Fruit fly (Drosophila melanogaster) whole organism, embryonic: ENCODE results near the gene CG3662.
A peak's percentile ranks its signal among the peaks of the same experiment; 100 is the strongest.

Experiments
- Abd-B ChIP-seq: fragments of 200-800 bp; sonication (Bioruptor generic); optimal IDR thresholded peaks from 2 replicates; lab custom pipeline; 2018; ENCODE audit warnings: missing biosample characterization, mild to moderate bottlenecking, missing genetic modification characterization, moderate library complexity
- Blimp-1 ChIP-seq: fragments of 200-800 bp; sonication (Bioruptor generic); optimal IDR thresholded peaks from 3 replicates; lab custom pipeline; 2018; ENCODE audit warnings: missing biosample characterization, missing genetic modification characterization, mild to moderate bottlenecking, moderate library complexity, missing genetic modification reagents
- CG13424 ChIP-seq: fragments of 200-800 bp; sonication (Bioruptor generic); optimal IDR thresholded peaks from 2 replicates; lab custom pipeline; 2019; ENCODE audit warnings: missing biosample characterization, mild to moderate bottlenecking, missing genetic modification characterization, moderate library complexity
- CG13624 ChIP-seq: fragments of 200-800 bp; sonication (Bioruptor generic); optimal IDR thresholded peaks from 2 replicates; lab custom pipeline; 2016; ENCODE audit warnings: missing biosample characterization, missing genetic modification characterization
- CG13894 ChIP-seq: fragments of 200-800 bp; sonication (Bioruptor generic); optimal IDR thresholded peaks from 3 replicates; lab custom pipeline; 2018; ENCODE audit warnings: missing biosample characterization, mild to moderate bottlenecking, missing genetic modification characterization, moderate library complexity
- CG14710 ChIP-seq: fragments of 200-800 bp; sonication (Bioruptor generic); optimal IDR thresholded peaks from 3 replicates; lab custom pipeline; 2019; ENCODE audit warnings: missing biosample characterization, mild to moderate bottlenecking, missing genetic modification characterization, moderate library complexity
- CG15011 ChIP-seq: fragments of 200-800 bp; sonication (Bioruptor generic); optimal IDR thresholded peaks from 3 replicates; lab custom pipeline; 2018; ENCODE audit warnings: missing biosample characterization, mild to moderate bottlenecking, missing genetic modification characterization
- CG17328 ChIP-seq: fragments of 200-800 bp; sonication (Bioruptor generic); IDR thresholded peaks from 2 replicates; pipeline ENCODE4 v1.3.6; 2022; ENCODE audit warnings: missing biosample characterization, missing genetic modification characterization
- CG17829 ChIP-seq: fragments of 200-800 bp; optimal IDR thresholded peaks from 2 replicates; lab custom pipeline; 2019; ENCODE audit warnings: missing biosample characterization, mild to moderate bottlenecking, missing genetic modification characterization, moderate library complexity
- CG18476 ChIP-seq: fragments of 200-800 bp; sonication (Bioruptor generic); optimal IDR thresholded peaks from 2 replicates; lab custom pipeline; 2016; ENCODE audit warnings: missing biosample characterization, mild to moderate bottlenecking, missing genetic modification characterization
- CG2202 ChIP-seq: fragments of 200-800 bp; sonication (Bioruptor generic); optimal IDR thresholded peaks from 2 replicates; lab custom pipeline; 2018; ENCODE audit warnings: missing biosample characterization, mild to moderate bottlenecking, missing genetic modification characterization
- CG31441 ChIP-seq: fragments of 200-800 bp; sonication (Bioruptor generic); IDR thresholded peaks from 2 replicates; pipeline ENCODE4 v1.3.6; 2022; ENCODE audit warnings: missing biosample characterization, missing genetic modification characterization
- CG34422 ChIP-seq: fragments of 200-800 bp; sonication (Bioruptor generic); IDR thresholded peaks from 3 replicates; pipeline ENCODE4 v1.3.6; 2022; ENCODE audit warnings: missing biosample characterization, missing genetic modification characterization
- CG4282 ChIP-seq: fragments of 200-800 bp; sonication (Bioruptor generic); optimal IDR thresholded peaks from 2 replicates; lab custom pipeline; 2016; ENCODE audit warnings: missing biosample characterization, missing genetic modification characterization
- CG4360 ChIP-seq: fragments of 200-800 bp; sonication (Bioruptor generic); IDR thresholded peaks from 2 replicates; pipeline ENCODE4 v1.3.6; 2022; ENCODE audit warnings: missing biosample characterization, missing genetic modification characterization
- CG7928 ChIP-seq: fragments of 200-800 bp; sonication (Bioruptor generic); optimal IDR thresholded peaks from 2 replicates; lab custom pipeline; 2017; ENCODE audit warnings: missing biosample characterization, mild to moderate bottlenecking, missing genetic modification characterization
- CG7963 ChIP-seq: fragments of 200-800 bp; sonication (Bioruptor generic); IDR thresholded peaks from 3 replicates; pipeline ENCODE4 v1.3.6; 2022; ENCODE audit warnings: missing biosample characterization, missing genetic modification characterization; ENCODE audit not compliant: partially characterized antibody
- CG9932 ChIP-seq: fragments of 200-800 bp; sonication (Bioruptor generic); IDR thresholded peaks from 2 replicates; pipeline ENCODE4 v1.3.6; 2022; ENCODE audit warnings: missing biosample characterization, missing genetic modification characterization
- Dek ChIP-seq: fragments of 200-800 bp; sonication (Bioruptor generic); optimal IDR thresholded peaks from 3 replicates; lab custom pipeline; 2019; ENCODE audit warnings: missing biosample characterization, mild to moderate bottlenecking, missing genetic modification characterization, moderate library complexity
- Dfd ChIP-seq, 2 experiments: fragments of >200 bp; optimal IDR thresholded peaks; 2 replicates each; lab custom pipeline; 2017; ENCODE audit warnings: missing biosample characterization in 2 of 2, missing genetic modification characterization in 2 of 2
- Dll ChIP-seq: fragments of 200-800 bp; sonication (Bioruptor generic); IDR thresholded peaks from 4 replicates; pipeline ENCODE4 v1.3.6; 2022; ENCODE audit warnings: missing biosample characterization, missing genetic modification characterization; ENCODE audit not compliant: partially characterized antibody
- HLH4C ChIP-seq: fragments of 200-800 bp; sonication (Bioruptor generic); IDR thresholded peaks from 3 replicates; pipeline ENCODE4 v1.3.6; 2022; ENCODE audit warnings: missing biosample characterization, missing genetic modification characterization; ENCODE audit not compliant: partially characterized antibody
- Hsf ChIP-seq: fragments of 200-800 bp; sonication (Bioruptor generic); optimal IDR thresholded peaks from 3 replicates; lab custom pipeline; 2016; ENCODE audit warnings: missing biosample characterization, missing genetic modification characterization
- Neu2 ChIP-seq: fragments of 200-800 bp; sonication (Bioruptor generic); optimal IDR thresholded peaks from 3 replicates; lab custom pipeline; 2016; ENCODE audit warnings: missing biosample characterization, missing genetic modification characterization, borderline replicate concordance
- Opbp ChIP-seq: fragments of 200-800 bp; sonication (Bioruptor generic); IDR thresholded peaks from 3 replicates; pipeline ENCODE4 v1.3.6; 2022; ENCODE audit warnings: missing biosample characterization, missing genetic modification characterization; ENCODE audit not compliant: partially characterized antibody
- Pdp1 ChIP-seq, 2 experiments: fragments of 200-800 bp; sonication (Bioruptor generic); optimal IDR thresholded peaks; 3 replicates each; lab custom pipeline; 2016; ENCODE audit warnings: missing biosample characterization in 2 of 2, missing genetic modification characterization in 2 of 2, mild to moderate bottlenecking in 1 of 2, moderate library complexity in 1 of 2
- Sox102F ChIP-seq: fragments of 200-800 bp; sonication (Bioruptor generic); optimal IDR thresholded peaks from 2 replicates; lab custom pipeline; 2018; ENCODE audit warnings: missing biosample characterization, mild to moderate bottlenecking, missing genetic modification characterization, moderate library complexity
- Spps ChIP-seq: fragments of 200-800 bp; sonication (Bioruptor generic); optimal IDR thresholded peaks from 2 replicates; lab custom pipeline; 2018; ENCODE audit warnings: missing biosample characterization, mild to moderate bottlenecking, missing genetic modification characterization
- Xrp1 ChIP-seq: fragments of 200-800 bp; sonication (Bioruptor generic); IDR thresholded peaks from 2 replicates; pipeline ENCODE4 v1.3.6; 2022; ENCODE audit warnings: missing biosample characterization, missing genetic modification characterization
- bcd ChIP-seq: fragments of 200-800 bp; sonication (Bioruptor generic); optimal IDR thresholded peaks from 2 replicates; lab custom pipeline; 2017; ENCODE audit warnings: missing biosample characterization, mild to moderate bottlenecking, missing genetic modification characterization
- cad ChIP-seq: fragments of >200 bp; optimal IDR thresholded peaks from 2 replicates; lab custom pipeline; 2017; ENCODE audit warnings: missing biosample characterization, missing genetic modification characterization
- chinmo ChIP-seq: fragments of 200-800 bp; sonication (Bioruptor generic); IDR thresholded peaks from 4 replicates; pipeline ENCODE4 v1.3.6; 2022; ENCODE audit warnings: missing biosample characterization, missing genetic modification characterization; ENCODE audit not compliant: partially characterized antibody
- chm ChIP-seq: fragments of 200-800 bp; sonication (Bioruptor generic); IDR thresholded peaks from 2 replicates; pipeline ENCODE4 v1.3.6; 2022; ENCODE audit warnings: missing biosample characterization, missing genetic modification characterization
- crp ChIP-seq, 2 experiments: fragments of 200-800 bp; sonication (Bioruptor generic); optimal IDR thresholded peaks; 2 replicates in 1 of 2; 3 replicates in 1 of 2; lab custom pipeline; 2017; ENCODE audit warnings: missing biosample characterization in 2 of 2, missing genetic modification characterization in 2 of 2, mild to moderate bottlenecking in 1 of 2, moderate library complexity in 1 of 2
- cwo ChIP-seq: fragments of 200-800 bp; sonication (Bioruptor generic); optimal IDR thresholded peaks from 3 replicates; lab custom pipeline; 2017; ENCODE audit warnings: missing biosample characterization, missing genetic modification characterization, mild to moderate bottlenecking, moderate library complexity, missing genetic modification reagents
- esg ChIP-seq: fragments of 200-800 bp; sonication (Bioruptor generic); conservative IDR thresholded peaks from 2 replicates; pipeline ENCODE4 v1.3.6; 2022; ENCODE audit warnings: missing biosample characterization, missing genetic modification characterization
- fd3F ChIP-seq: fragments of 200-800 bp; sonication (Bioruptor generic); optimal IDR thresholded peaks from 2 replicates; lab custom pipeline; 2018; ENCODE audit warnings: missing biosample characterization, mild to moderate bottlenecking, missing genetic modification characterization, moderate library complexity
- grn ChIP-seq: fragments of 200-800 bp; sonication (Bioruptor generic); optimal IDR thresholded peaks from 3 replicates; lab custom pipeline; 2017; ENCODE audit warnings: missing biosample characterization, missing genetic modification characterization
- hbn ChIP-seq: fragments of 200-800 bp; sonication (Bioruptor generic); IDR thresholded peaks from 2 replicates; pipeline ENCODE4 v1.3.6; 2022; ENCODE audit warnings: missing biosample characterization, missing genetic modification characterization; ENCODE audit not compliant: partially characterized antibody
- ind ChIP-seq: fragments of 200-800 bp; sonication (Bioruptor generic); optimal IDR thresholded peaks from 3 replicates; lab custom pipeline; 2016; ENCODE audit warnings: missing biosample characterization, missing genetic modification characterization
- ken ChIP-seq: fragments of 200-800 bp; sonication (Bioruptor generic); IDR thresholded peaks from 3 replicates; pipeline ENCODE4 v1.3.6; 2022; ENCODE audit warnings: missing biosample characterization, missing genetic modification characterization
- lilli ChIP-seq: fragments of 200-800 bp; sonication (Bioruptor generic); optimal IDR thresholded peaks from 3 replicates; lab custom pipeline; 2016; ENCODE audit warnings: missing biosample characterization, missing genetic modification characterization
- nerfin-2 ChIP-seq: fragments of 200-800 bp; sonication (Bioruptor generic); IDR thresholded peaks from 2 replicates; pipeline ENCODE4 v1.3.6; 2022; ENCODE audit warnings: missing biosample characterization, missing genetic modification characterization; ENCODE audit not compliant: partially characterized antibody
- otp ChIP-seq: fragments of 200-800 bp; sonication (Bioruptor generic); IDR thresholded peaks from 3 replicates; pipeline ENCODE4, ENCODE4 v1.3.6; 2022; ENCODE audit warnings: missing biosample characterization, missing genetic modification characterization
- pita ChIP-seq: fragments of 200-800 bp; sonication (Bioruptor generic); optimal IDR thresholded peaks from 2 replicates; lab custom pipeline; 2017; ENCODE audit warnings: missing biosample characterization, mild to moderate bottlenecking, missing genetic modification characterization
- schlank ChIP-seq: fragments of 200-800 bp; sonication (Bioruptor generic); optimal IDR thresholded peaks from 2 replicates; lab custom pipeline; 2018; ENCODE audit warnings: missing biosample characterization, mild to moderate bottlenecking, missing genetic modification characterization
- stwl ChIP-seq: fragments of 200-800 bp; sonication (Bioruptor generic); optimal IDR thresholded peaks from 3 replicates; lab custom pipeline; 2018; ENCODE audit warnings: missing biosample characterization, mild to moderate bottlenecking, missing genetic modification characterization, moderate library complexity

Gene CG3662

dm6 chr2L:870749-871418 is 49.8 kb downstream of the CG3662 start (continued):
- TF ChIP-seq Abd-B (GFP tag; lab: Kevin White, UChicago) (peak; percentile 51), ken (GFP tag; lab: Robert Waterston, UW) (peak; percentile 71), HLH4C (GFP tag; lab: Robert Waterston, UW) (0 out of 3 replicates have a peak, but pooled peaks have one; percentile 34), bcd (GFP tag; lab: Kevin White, UChicago) (peak; percentile 67), Dfd (GFP tag; optimal IDR thresholded peaks at IDR 0.05; lab: Kevin White, UChicago) (no peak), CG7963 (GFP tag; lab: Robert Waterston, UW) (no peak; the same call in 2 of the 3 replicates), esg (GFP tag; lab: Robert Waterston, UW) (peak; percentile 59), Spps (no peak), Opbp (peak; percentile 43; the same call in 1 of the 3 replicates), CG18476 (GFP tag; lab: Kevin White, UChicago) (peak; percentile 62), CG13624 (GFP tag; lab: Kevin White, UChicago) (peak; percentile 92), CG14710 (tag; lab: Kevin White, UChicago) (peak; percentile 39), Dek (tag; lab: Kevin White, UChicago) (peak; percentile 43), CG4282 (GFP tag; lab: Kevin White, UChicago) (peak; percentile 74), CG13894 (tag; lab: Kevin White, UChicago) (peak; percentile 7), chm (GFP tag; lab: Robert Waterston, UW) (peak; percentile 79), CG17829 (peak; percentile 56), cad (GFP tag; lab: Kevin White, UChicago) (no peak), CG15011 (peak; percentile 64), CG9932 (GFP tag; lab: Robert Waterston, UW) (peak; percentile 78), CG4360 (peak; percentile 14; the same call in 1 of the 2 replicates), lilli (GFP tag; lab: Kevin White, UChicago) (peak; percentile 85), Pdp1 (GFP tag; optimal IDR thresholded peaks at IDR 0.05; lab: Kevin White, UChicago) (peak; percentile 73 to 99), chinmo (GFP tag; lab: Robert Waterston, UW) (0 out of 4 replicates have a peak, but pooled peaks have one; percentile 60), CG7928 (peak; percentile 95), CG2202 (tag; lab: Kevin White, UChicago) (peak; percentile 5), CG13424 (peak; percentile 73), cwo (GFP tag; lab: Kevin White, UChicago) (peak; percentile 62), schlank (peak; percentile 64), ind (peak; percentile 78), Hsf (peak; percentile 77), CG31441 (GFP tag; lab: Robert Waterston, UW) (peak; percentile 47), hbn (GFP tag; lab: Robert Waterston, UW) (no peak), Sox102F (GFP tag; lab: Kevin White, UChicago) (peak; percentile 59), fd3F (GFP tag; lab: Kevin White, UChicago) (peak; percentile 43), Dll (peak; percentile 50; the same call in 1 of the 4 replicates), Xrp1 (peak; percentile 77), crp (GFP tag; optimal IDR thresholded peaks at IDR 0.05; lab: Kevin White, UChicago) (peak in 1 of 2 experiments; percentile 13), CG17328 (GFP tag; lab: Robert Waterston, UW) (peak; percentile 78), grn (GFP tag; lab: Kevin White, UChicago) (no peak), nerfin-2 (GFP tag; lab: Robert Waterston, UW) (peak; percentile 11; the same call in 1 of the 2 replicates), otp (GFP tag; lab: Robert Waterston, UW) (0 out of 3 replicates have a peak, but pooled peaks have one; percentile 56), pita (GFP tag; lab: Kevin White, UChicago) (no peak), CG34422 (no peak; the same call in 2 of the 3 replicates), Neu2 (GFP tag; lab: Kevin White, UChicago) (no peak), Blimp-1 (peak; percentile 61), stwl (tag; lab: Kevin White, UChicago) (peak; percentile 26)
